Fruit fly (Drosophila melanogaster): ENCODE measurements around the gene CG14238.

DNA sequence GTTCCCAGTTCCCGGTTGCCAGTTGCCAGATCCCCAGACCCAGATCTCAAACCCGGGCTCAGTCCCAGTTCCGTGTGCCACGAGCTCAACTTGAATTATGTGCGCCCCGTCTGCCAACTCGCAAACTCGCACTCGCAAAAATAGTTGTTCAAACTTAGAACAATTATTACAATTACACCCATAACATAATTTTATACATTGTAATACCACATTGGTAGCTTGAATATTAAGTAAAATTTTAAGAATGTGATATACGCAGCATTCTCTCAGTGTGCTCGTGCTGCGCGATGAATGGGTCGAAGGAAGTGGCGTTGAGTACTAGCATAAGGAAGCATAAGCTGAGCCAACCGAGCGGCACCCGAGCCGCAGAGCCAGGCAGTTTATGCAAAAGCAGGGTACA lies 49.8 kb downstream of the CG14238 start:
- no peak for TF ChIP-seq CG8478 (optimal IDR thresholded peaks at IDR 0.05)
- no peak for TF ChIP-seq CTCF (optimal IDR thresholded peaks at IDR 0.05)

All from S2 (cell line).